Fruit fly (Drosophila melanogaster) whole organism, prepupa: ENCODE data around the gene GABPI.

Experiments used
- Blimp-1 ChIP-seq: fragments of 200-800 bp; sonication (Bioruptor generic); optimal IDR thresholded peaks from 3 replicates; lab custom pipeline; 2017; ENCODE audit warnings: missing biosample characterization, missing genetic modification characterization, mild to moderate bottlenecking, moderate library complexity, missing genetic modification reagents
- CG10631 ChIP-seq: fragments of 200-800 bp; sonication (Bioruptor generic); optimal IDR thresholded peaks from 2 replicates; lab custom pipeline; 2016; ENCODE audit warnings: missing biosample characterization, missing genetic modification characterization
- CG11294 ChIP-seq: fragments of 200-800 bp; sonication (Bioruptor generic); IDR thresholded peaks from 2 replicates; pipeline ENCODE4 v1.3.6; 2022; ENCODE audit warnings: missing biosample characterization, missing genetic modification characterization
- CG11762 ChIP-seq: fragments of 200-800 bp; sonication (Bioruptor generic); optimal IDR thresholded peaks from 3 replicates; lab custom pipeline; 2016; ENCODE audit warnings: missing biosample characterization, missing genetic modification characterization; ENCODE audit not compliant: insufficient read depth
- CG11902 ChIP-seq: fragments of 200-800 bp; sonication (Bioruptor generic); optimal IDR thresholded peaks from 3 replicates; lab custom pipeline; 2016; ENCODE audit warnings: missing biosample characterization, missing genetic modification characterization
- CG1621 ChIP-seq: fragments of 200-800 bp; sonication (Bioruptor generic); optimal IDR thresholded peaks from 3 replicates; lab custom pipeline; 2018; ENCODE audit warnings: missing biosample characterization, mild to moderate bottlenecking, missing genetic modification characterization
- CG16779 ChIP-seq: fragments of 200-800 bp; sonication (Bioruptor generic); optimal IDR thresholded peaks from 3 replicates; lab custom pipeline; 2017; ENCODE audit warnings: missing biosample characterization, mild to moderate bottlenecking, missing genetic modification characterization
- CG3032 ChIP-seq: fragments of 200-800 bp; optimal IDR thresholded peaks from 2 replicates; lab custom pipeline; 2019; ENCODE audit warnings: missing biosample characterization, mild to moderate bottlenecking, missing genetic modification characterization, moderate library complexity
- CG31627 ChIP-seq: fragments of 200-800 bp; sonication (Bioruptor generic); optimal IDR thresholded peaks from 3 replicates; lab custom pipeline; 2016; ENCODE audit warnings: missing biosample characterization, missing genetic modification characterization
- CG32006 ChIP-seq: fragments of 200-800 bp; sonication (Bioruptor generic); optimal IDR thresholded peaks from 3 replicates; lab custom pipeline; 2017; ENCODE audit warnings: missing biosample characterization, mild to moderate bottlenecking, missing genetic modification characterization
- CG34406 ChIP-seq: fragments of 200-800 bp; sonication (Bioruptor generic); optimal IDR thresholded peaks from 3 replicates; lab custom pipeline; 2016; ENCODE audit warnings: missing biosample characterization, missing genetic modification characterization
- CG4318 ChIP-seq: fragments of 200-800 bp; sonication (Bioruptor generic); optimal IDR thresholded peaks from 3 replicates; lab custom pipeline; 2017; ENCODE audit warnings: missing biosample characterization, mild to moderate bottlenecking, missing genetic modification characterization
- CG6163 ChIP-seq: fragments of 200-800 bp; sonication (Bioruptor generic); IDR thresholded peaks from 3 replicates; pipeline ENCODE4 v1.3.6; 2022; ENCODE audit warnings: missing biosample characterization, missing genetic modification characterization
- CG6276 ChIP-seq: fragments of 200-800 bp; sonication (Bioruptor generic); optimal IDR thresholded peaks from 2 replicates; lab custom pipeline; 2017; ENCODE audit warnings: missing biosample characterization, mild to moderate bottlenecking, missing genetic modification characterization
- CG6792 ChIP-seq: fragments of 200-800 bp; sonication (Bioruptor generic); optimal IDR thresholded peaks from 3 replicates; lab custom pipeline; 2016; ENCODE audit warnings: missing biosample characterization, missing genetic modification characterization
- CG6808 ChIP-seq: fragments of 200-800 bp; sonication (Bioruptor generic); optimal IDR thresholded peaks from 3 replicates; lab custom pipeline; 2017; ENCODE audit warnings: missing biosample characterization, missing genetic modification characterization, mild to moderate bottlenecking, moderate library complexity, missing genetic modification reagents
- CG6854 ChIP-seq: fragments of 200-800 bp; sonication (Bioruptor generic); optimal IDR thresholded peaks from 2 replicates; lab custom pipeline; 2017; ENCODE audit warnings: missing biosample characterization, mild to moderate bottlenecking, missing genetic modification characterization
- CG7368 ChIP-seq: fragments of 200-800 bp; sonication (Bioruptor generic); optimal IDR thresholded peaks from 3 replicates; lab custom pipeline; 2016; ENCODE audit warnings: missing biosample characterization, missing genetic modification characterization
- CG8319 ChIP-seq: fragments of 200-800 bp; sonication (Bioruptor generic); optimal IDR thresholded peaks from 3 replicates; lab custom pipeline; 2016; ENCODE audit warnings: missing biosample characterization, missing genetic modification characterization
- CG8632 ChIP-seq: fragments of 200-800 bp; sonication (Bioruptor generic); optimal IDR thresholded peaks from 3 replicates; lab custom pipeline; 2016; ENCODE audit warnings: missing biosample characterization, missing genetic modification characterization
- CG9139 ChIP-seq: fragments of 200-800 bp; sonication (Bioruptor generic); optimal IDR thresholded peaks from 3 replicates; lab custom pipeline; 2017; ENCODE audit warnings: missing biosample characterization, mild to moderate bottlenecking, missing genetic modification characterization
- Eip78C ChIP-seq: fragments of 200-800 bp; sonication (Bioruptor generic); peaks from one replicate; lab custom pipeline; 2016; ENCODE audit warnings: missing biosample characterization, missing genetic modification characterization
- Eip93F ChIP-seq: fragments of 200-800 bp; sonication (Bioruptor generic); optimal IDR thresholded peaks from 2 replicates; lab custom pipeline; 2016; ENCODE audit warnings: missing biosample characterization, mild to moderate bottlenecking, missing genetic modification characterization
- Ets21C ChIP-seq: fragments of 200-800 bp; sonication (Bioruptor generic); optimal IDR thresholded peaks from 3 replicates; lab custom pipeline; 2016; ENCODE audit warnings: missing biosample characterization, missing genetic modification characterization
- Ets96B ChIP-seq: fragments of 200-800 bp; optimal IDR thresholded peaks from 2 replicates; lab custom pipeline; 2019; ENCODE audit warnings: missing biosample characterization, mild to moderate bottlenecking, missing genetic modification characterization, moderate library complexity
- Gug ChIP-seq: fragments of 200-800 bp; sonication (Bioruptor generic); IDR thresholded peaks from 2 replicates; pipeline ENCODE4 v1.3.6; 2022; ENCODE audit warnings: missing biosample characterization, missing genetic modification characterization
- Hr38 ChIP-seq: sonication (Bioruptor generic); optimal IDR thresholded peaks from 2 replicates; lab custom pipeline; 2016; ENCODE audit warnings: missing biosample characterization, missing genetic modification characterization
- Hr39 ChIP-seq: fragments of 200-800 bp; sonication (Bioruptor generic); optimal IDR thresholded peaks from 2 replicates; lab custom pipeline; 2016; ENCODE audit warnings: missing biosample characterization, missing genetic modification characterization
- Hr4 ChIP-seq: fragments of 200-800 bp; sonication (Bioruptor generic); optimal IDR thresholded peaks from 3 replicates; lab custom pipeline; 2016; ENCODE audit warnings: missing biosample characterization, missing genetic modification characterization
- Lpt ChIP-seq: fragments of 200-800 bp; sonication (Bioruptor generic); optimal IDR thresholded peaks from 3 replicates; lab custom pipeline; 2016; ENCODE audit warnings: missing biosample characterization, missing genetic modification characterization
- Met ChIP-seq: fragments of 200-800 bp; sonication (Bioruptor generic); optimal IDR thresholded peaks from 3 replicates; lab custom pipeline; 2016; ENCODE audit warnings: missing biosample characterization, missing genetic modification characterization
- Smox ChIP-seq: fragments of 200-800 bp; sonication (Bioruptor generic); optimal IDR thresholded peaks from 3 replicates; lab custom pipeline; 2016; ENCODE audit warnings: missing biosample characterization, missing genetic modification characterization
- Sox102F ChIP-seq: fragments of 200-800 bp; sonication (Bioruptor generic); optimal IDR thresholded peaks from 2 replicates; lab custom pipeline; 2016; ENCODE audit warnings: missing biosample characterization, mild to moderate bottlenecking, missing genetic modification characterization
- Sox14 ChIP-seq: fragments of 200-800 bp; sonication (Bioruptor generic); optimal IDR thresholded peaks from 3 replicates; lab custom pipeline; 2016; ENCODE audit warnings: missing biosample characterization, missing genetic modification characterization
- Sox15 ChIP-seq: fragments of 200-800 bp; sonication (Bioruptor generic); optimal IDR thresholded peaks from 3 replicates; lab custom pipeline; 2016; ENCODE audit warnings: missing biosample characterization, missing genetic modification characterization
- acj6 ChIP-seq: fragments of 200-800 bp; sonication (Bioruptor generic); optimal IDR thresholded peaks from 3 replicates; lab custom pipeline; 2016; ENCODE audit warnings: missing biosample characterization, missing genetic modification characterization
- cyc ChIP-seq: fragments of 200-800 bp; sonication (Bioruptor generic); optimal IDR thresholded peaks from 3 replicates; lab custom pipeline; 2016; ENCODE audit warnings: missing biosample characterization, missing genetic modification characterization
- dac ChIP-seq: fragments of 200-800 bp; sonication (Bioruptor generic); optimal IDR thresholded peaks from 2 replicates; lab custom pipeline; 2017; ENCODE audit warnings: missing biosample characterization, mild to moderate bottlenecking, missing genetic modification characterization
- dsx ChIP-seq: fragments of 200-800 bp; optimal IDR thresholded peaks from 3 replicates; lab custom pipeline; 2019; ENCODE audit warnings: missing biosample characterization, mild to moderate bottlenecking, missing genetic modification characterization, moderate library complexity; ENCODE audit not compliant: poor library complexity, severe bottlenecking
- eg ChIP-seq: fragments of 200-800 bp; sonication (Bioruptor generic); IDR thresholded peaks from 3 replicates; pipeline ENCODE4 v1.3.6; 2022; ENCODE audit warnings: missing biosample characterization, missing genetic modification characterization
- esn ChIP-seq: fragments of 200-800 bp; sonication (Bioruptor generic); optimal IDR thresholded peaks from 2 replicates; lab custom pipeline; 2016; ENCODE audit warnings: missing biosample characterization, mild to moderate bottlenecking, missing genetic modification characterization, moderate library complexity
- fd59A ChIP-seq: fragments of 200-800 bp; sonication (Bioruptor generic); optimal IDR thresholded peaks from 2 replicates; lab custom pipeline; 2017; ENCODE audit warnings: missing biosample characterization, mild to moderate bottlenecking, missing genetic modification characterization, missing genetic modification reagents
- fd85E ChIP-seq: fragments of 200-800 bp; sonication (Bioruptor generic); optimal IDR thresholded peaks from 3 replicates; lab custom pipeline; 2016; ENCODE audit warnings: missing biosample characterization, missing genetic modification characterization
- fkh ChIP-seq: fragments of 200-800 bp; sonication (Bioruptor generic); optimal IDR thresholded peaks from 3 replicates; lab custom pipeline; 2017; ENCODE audit warnings: missing biosample characterization, mild to moderate bottlenecking, missing genetic modification characterization, moderate library complexity
- lz ChIP-seq: fragments of 200-800 bp; sonication (Bioruptor generic); optimal IDR thresholded peaks from 3 replicates; lab custom pipeline; 2016; ENCODE audit warnings: missing biosample characterization, missing genetic modification characterization
- net ChIP-seq: fragments of 200-800 bp; sonication (Bioruptor generic); optimal IDR thresholded peaks from 3 replicates; lab custom pipeline; 2016; ENCODE audit warnings: missing biosample characterization, missing genetic modification characterization
- pdm3 ChIP-seq: fragments of 200-800 bp; sonication (Bioruptor generic); optimal IDR thresholded peaks from 3 replicates; lab custom pipeline; 2016; ENCODE audit warnings: missing biosample characterization, missing genetic modification characterization
- salr ChIP-seq, 2 experiments: fragments of 200-800 bp; sonication (Bioruptor generic); optimal IDR thresholded peaks; 3 replicates each; lab custom pipeline; 2016 to 2018; ENCODE audit warnings: missing biosample characterization in 2 of 2, missing genetic modification characterization in 2 of 2, mild to moderate bottlenecking in 1 of 2
- ss ChIP-seq, 2 experiments: fragments of 200-800 bp; sonication (Bioruptor generic); optimal IDR thresholded peaks; 2 replicates in 1 of 2; 3 replicates in 1 of 2; lab custom pipeline; 2017 to 2018; ENCODE audit warnings: mild to moderate bottlenecking in 2 of 2, missing biosample characterization in 2 of 2, missing genetic modification characterization in 2 of 2, moderate library complexity in 1 of 2
- topi ChIP-seq: fragments of 200-800 bp; sonication (Bioruptor generic); optimal IDR thresholded peaks from 3 replicates; lab custom pipeline; 2016; ENCODE audit warnings: missing biosample characterization, missing genetic modification characterization

The GABPI gene

DNA sequence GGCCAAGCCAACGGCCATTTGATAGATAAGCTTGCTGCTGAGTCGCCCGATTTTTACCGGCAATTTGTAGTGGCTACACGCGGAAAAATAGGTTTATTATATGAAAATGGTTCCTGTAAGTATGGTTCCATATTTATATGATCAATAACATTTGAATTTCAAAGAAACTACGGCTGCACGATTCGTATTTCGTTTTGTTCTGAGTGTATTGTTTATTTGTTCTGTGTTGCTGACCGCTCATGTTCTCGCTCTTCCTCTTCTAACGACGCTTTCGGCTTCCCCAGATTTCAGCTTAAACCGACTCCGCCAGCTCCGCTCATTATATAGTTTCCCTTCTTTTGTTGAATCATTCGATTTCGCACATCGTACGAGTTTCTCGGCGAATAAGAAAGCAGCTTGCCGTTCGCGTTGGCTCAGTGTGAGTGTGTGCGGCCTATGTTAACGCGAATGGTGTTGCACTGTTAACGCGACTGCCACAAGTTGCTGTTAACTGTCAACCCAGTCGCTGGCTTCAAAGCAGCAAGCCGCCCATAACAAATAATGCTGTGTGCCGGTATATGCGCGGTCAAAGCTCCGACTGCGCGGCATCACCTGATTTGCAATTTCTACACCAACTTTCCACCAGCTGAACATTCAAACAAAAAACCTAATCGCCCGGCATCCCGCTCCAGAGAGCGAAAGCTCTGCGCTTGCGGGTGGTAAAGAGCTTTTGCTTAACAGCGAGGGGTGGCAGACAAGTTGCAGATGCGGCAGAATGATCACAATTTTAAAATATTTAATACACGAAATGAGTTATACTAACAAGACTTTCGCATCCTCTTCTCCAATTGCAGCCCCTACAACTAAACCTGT lies 28.7 kb downstream of the GABPI start:
- no peak for TF ChIP-seq Sox14 (GFP tag; lab: Kevin White, UChicago)
- no peak for TF ChIP-seq acj6 (GFP tag; lab: Kevin White, UChicago)
- TF ChIP-seq ss (GFP tag; optimal IDR thresholded peaks at IDR 0.05; lab: Kevin White, UChicago), result no peak
- no peak for TF ChIP-seq CG3032 (tag; lab: Kevin White, UChicago)
- no peak for TF ChIP-seq lz (GFP tag; lab: Kevin White, UChicago)
- no peak for TF ChIP-seq dac (GFP tag; lab: Kevin White, UChicago)
- no peak for TF ChIP-seq CG8319 (GFP tag; lab: Kevin White, UChicago)
- TF ChIP-seq CG31627 (GFP tag; lab: Kevin White, UChicago), result peak; percentile 16
- TF ChIP-seq CG10631 (GFP tag; lab: Kevin White, UChicago), result peak; percentile 9
- no peak for TF ChIP-seq CG11762
- peak; percentile 44 for TF ChIP-seq eg (GFP tag; lab: Robert Waterston, UW)
- peak; percentile 29; the same call in 1 of the 2 replicates for TF ChIP-seq Gug (GFP tag; lab: Robert Waterston, UW)
- no peak for TF ChIP-seq CG6854
- TF ChIP-seq Hr4, result peak; percentile 56
- TF ChIP-seq Hr39 (GFP tag; lab: Kevin White, UChicago), result peak; percentile 9
- TF ChIP-seq CG1621 (tag; lab: Kevin White, UChicago), result no peak
- no peak for TF ChIP-seq Eip93F
- no peak for TF ChIP-seq topi (GFP tag; lab: Kevin White, UChicago)
- TF ChIP-seq salr (GFP tag; optimal IDR thresholded peaks at IDR 0.05; lab: Kevin White, UChicago), result peak in 1 of 2 experiments; percentile 5
- TF ChIP-seq pdm3 (GFP tag; lab: Kevin White, UChicago), result peak; percentile 31
- TF ChIP-seq Met (GFP tag; lab: Kevin White, UChicago), result peak; percentile 4
- no peak for TF ChIP-seq CG7368
- no peak for TF ChIP-seq Lpt (GFP tag; lab: Kevin White, UChicago)
- TF ChIP-seq Smox (GFP tag; lab: Kevin White, UChicago), result no peak
- peak; percentile 65 for TF ChIP-seq CG32006 (GFP tag; lab: Kevin White, UChicago)
- TF ChIP-seq CG34406 (GFP tag; lab: Kevin White, UChicago), result no peak
- TF ChIP-seq Ets96B (tag; lab: Kevin White, UChicago), result no peak
- no peak for TF ChIP-seq fkh
- no peak for TF ChIP-seq Ets21C (GFP tag; lab: Kevin White, UChicago)
- TF ChIP-seq CG6163 (GFP tag; lab: Robert Waterston, UW), result peak; percentile 63; the same call in 2 of the 3 replicates
- peak; percentile 36 for TF ChIP-seq Sox102F (GFP tag; lab: Kevin White, UChicago)
- no peak for TF ChIP-seq Sox15
- TF ChIP-seq CG16779 (tag; lab: Kevin White, UChicago), result no peak
- TF ChIP-seq CG9139 (GFP tag; lab: Kevin White, UChicago), result no peak
- peak; percentile 73 for TF ChIP-seq Eip78C (GFP tag; lab: Kevin White, UChicago)
- TF ChIP-seq esn, result no peak
- TF ChIP-seq CG6792, result no peak
- TF ChIP-seq fd59A (GFP tag; lab: Kevin White, UChicago), result no peak
- peak; percentile 3 for TF ChIP-seq cyc (GFP tag; lab: Kevin White, UChicago)
- no peak for TF ChIP-seq net (GFP tag; lab: Kevin White, UChicago)
- no peak for TF ChIP-seq CG4318
- TF ChIP-seq Blimp-1 (GFP tag; lab: Kevin White, UChicago), result no peak
- no peak for TF ChIP-seq CG11902 (GFP tag; lab: Kevin White, UChicago)
- no peak for TF ChIP-seq Hr38
- TF ChIP-seq CG6276, result no peak
- TF ChIP-seq fd85E (GFP tag; lab: Kevin White, UChicago), result no peak
- TF ChIP-seq CG6808, result no peak
- no peak for TF ChIP-seq CG8632
- 0 out of 2 replicates have a peak, but pooled peaks have one; percentile 16 for TF ChIP-seq CG11294 (GFP tag; lab: Robert Waterston, UW)
- no peak for TF ChIP-seq dsx (GFP tag; lab: Kevin White, UChicago)
